Worm (Caenorhabditis elegans): ENCODE data around the gene clec-182.

Gene clec-182

ce11 chrIV:8758620-8759019, 39.5 kb downstream of the clec-182 start:
- TF ChIP-seq sox-4 (tag; optimal IDR thresholded peaks at IDR 0.05), result no peak
- no peak for TF ChIP-seq gmeb-2 (tag; optimal IDR thresholded peaks at IDR 0.05)
- no peak for TF ChIP-seq F13H6.1 (tag; optimal IDR thresholded peaks at IDR 0.05)
- TF ChIP-seq ceh-19 (GFP tag; optimal IDR thresholded peaks at IDR 0.05), result no peak
- TF ChIP-seq pros-1 (tag; optimal IDR thresholded peaks at IDR 0.05), result no peak
- no peak for TF ChIP-seq ceh-6 (GFP tag; optimal IDR thresholded peaks at IDR 0.05)
- TF ChIP-seq ceh-14 (tag; optimal IDR thresholded peaks at IDR 0.05), result peak; percentile 4
- TF ChIP-seq sdc-2 (tag; optimal IDR thresholded peaks at IDR 0.05), result no peak
- peak; percentile 35 for TF ChIP-seq unc-42 (tag; optimal IDR thresholded peaks at IDR 0.05)
- TF ChIP-seq elt-2 (tag; optimal IDR thresholded peaks at IDR 0.05), result no peak
- TF ChIP-seq ceh-2 (tag; optimal IDR thresholded peaks at IDR 0.05), result no peak
- no peak for TF ChIP-seq pqm-1 (tag; optimal IDR thresholded peaks at IDR 0.05)
- TF ChIP-seq ceh-31 (tag; optimal IDR thresholded peaks at IDR 0.05), result peak; percentile 17
- TF ChIP-seq ets-4 (tag; optimal IDR thresholded peaks at IDR 0.05), result no peak
- TF ChIP-seq unc-86 (tag; optimal IDR thresholded peaks at IDR 0.05), result no peak
- TF ChIP-seq ceh-45 (GFP tag; IDR thresholded peaks at IDR 0.05), result no peak
- peak; percentile 25 for TF ChIP-seq nfya-1 (tag; optimal IDR thresholded peaks at IDR 0.05)
- TF ChIP-seq elt-4 (tag; optimal IDR thresholded peaks at IDR 0.05), result no peak

DNA sequence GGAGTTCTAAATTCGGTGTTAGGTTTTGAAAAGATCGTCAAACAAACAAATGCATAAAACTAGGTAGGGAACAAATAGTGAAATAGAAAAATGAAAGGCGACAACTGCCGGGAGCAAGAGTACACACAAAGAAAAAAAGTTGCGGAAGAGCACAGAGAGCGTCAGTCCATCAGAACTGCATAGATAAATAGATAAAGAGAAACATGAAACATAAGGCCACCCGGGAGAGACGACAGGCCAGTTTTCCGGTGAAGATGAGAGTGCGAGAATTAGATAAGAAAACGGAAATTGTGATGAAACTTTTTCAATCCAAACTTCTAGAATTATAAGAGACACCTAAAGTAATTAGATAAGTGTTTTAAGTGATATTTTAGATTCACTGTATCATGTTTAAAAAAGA, 40.4 kb downstream of the clec-182 start:
- TF ChIP-seq ceh-6 (GFP tag; optimal IDR thresholded peaks at IDR 0.05) (no peak), unc-42 (tag; optimal IDR thresholded peaks at IDR 0.05) (peak; percentile 19), ceh-18 (tag; optimal IDR thresholded peaks at IDR 0.05) (peak; percentile 14)

DNA sequence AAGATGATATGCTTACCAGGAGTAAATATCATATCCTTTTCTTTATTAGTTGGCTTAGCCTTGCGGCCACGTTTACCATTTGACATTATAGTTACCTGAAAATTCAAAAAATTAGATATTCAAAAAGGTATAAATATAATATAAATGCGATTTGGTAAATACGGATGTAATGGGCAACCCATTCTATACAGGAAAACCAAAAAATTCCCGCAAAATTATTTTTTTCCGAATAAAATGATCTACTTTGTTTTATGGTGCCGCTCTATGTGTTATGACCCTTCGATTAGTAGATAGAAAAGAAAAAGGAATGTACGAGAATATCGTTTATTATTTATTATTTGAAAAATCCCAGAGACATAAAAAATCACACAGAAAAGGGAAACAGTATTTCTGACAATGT, 43.4 kb downstream of the clec-182 start, which contains the start of gene elli-1:
Gene elli-1, minus strand, starts transcription at position 101 of the 400 bp plus-strand sequence.
- TF ChIP-seq hlh-8 (tag; optimal IDR thresholded peaks at IDR 0.05) (no peak), unc-3 (GFP tag; conservative IDR thresholded peaks at IDR 0.05) (no peak), unc-3 (tag; optimal IDR thresholded peaks at IDR 0.05) (no peak), hlh-30 (tag; optimal IDR thresholded peaks at IDR 0.05; ENCODE audit: insufficient read depth) (no peak), pax-1 (tag; optimal IDR thresholded peaks at IDR 0.05) (no peak), ceh-14 (tag; optimal IDR thresholded peaks at IDR 0.05) (no peak), rnt-1 (tag; optimal IDR thresholded peaks at IDR 0.05) (no peak), ceh-19 (GFP tag; optimal IDR thresholded peaks at IDR 0.05) (no peak), ztf-16 (tag; optimal IDR thresholded peaks at IDR 0.05) (no peak), unc-86 (tag; optimal IDR thresholded peaks at IDR 0.05) (no peak), hlh-15 (tag; optimal IDR thresholded peaks at IDR 0.05) (no peak), K02D7.2 (tag; optimal IDR thresholded peaks at IDR 0.05) (no peak), lim-6 (tag; optimal IDR thresholded peaks at IDR 0.05) (no peak), fkh-10 (GFP tag; optimal IDR thresholded peaks at IDR 0.05) (no peak), syd-9 (tag; optimal IDR thresholded peaks at IDR 0.05) (no peak), zip-5 (tag; optimal IDR thresholded peaks at IDR 0.05) (no peak), lin-11 (tag; optimal IDR thresholded peaks at IDR 0.05) (no peak)

DNA sequence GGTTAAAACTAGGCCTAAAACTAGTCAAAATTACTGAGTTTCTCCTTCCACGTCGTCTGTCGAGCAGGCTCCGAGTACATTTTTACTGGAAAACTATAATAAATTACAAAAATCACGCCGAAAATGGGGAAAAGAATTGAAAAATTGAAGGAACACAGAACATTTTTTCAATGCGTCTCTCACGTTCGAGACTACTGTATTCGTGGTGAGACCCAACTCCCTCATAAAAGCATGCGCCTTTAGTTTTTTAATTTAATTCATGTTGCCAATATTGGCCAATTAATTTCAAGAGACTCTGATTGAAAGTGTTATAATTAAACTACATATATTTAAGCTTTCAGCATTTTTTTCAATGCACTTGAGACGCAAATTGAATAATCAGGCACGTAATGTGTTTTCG, 44.0 kb downstream of the clec-182 start:
- TF ChIP-seq pat-9 (tag; optimal IDR thresholded peaks at IDR 0.05), result no peak
- TF ChIP-seq ztf-16 (tag; optimal IDR thresholded peaks at IDR 0.05), result no peak
- no peak for TF ChIP-seq nhr-232 (tag; optimal IDR thresholded peaks at IDR 0.05)
- no peak for TF ChIP-seq ahr-1 (tag; optimal IDR thresholded peaks at IDR 0.05)
- no peak for TF ChIP-seq ceh-45 (GFP tag; IDR thresholded peaks at IDR 0.05)
- TF ChIP-seq ceh-30 (tag; optimal IDR thresholded peaks at IDR 0.05), result no peak
- no peak for TF ChIP-seq pha-4 (tag; optimal IDR thresholded peaks at IDR 0.05)
- TF ChIP-seq nhr-11 (tag; optimal IDR thresholded peaks at IDR 0.05), result no peak
- TF ChIP-seq ceh-6 (GFP tag; optimal IDR thresholded peaks at IDR 0.05), result no peak
- no peak for TF ChIP-seq rnt-1 (tag; optimal IDR thresholded peaks at IDR 0.05)
- no peak for TF ChIP-seq F13H6.1 (tag; optimal IDR thresholded peaks at IDR 0.05)
- TF ChIP-seq pros-1 (tag; optimal IDR thresholded peaks at IDR 0.05), result no peak
